Fruit fly (Drosophila melanogaster): ENCODE data around the gene Atf3.

- no peak for TF ChIP-seq usp (GFP tag; optimal IDR thresholded peaks at IDR 0.05)
- TF ChIP-seq N (GFP tag; optimal IDR thresholded peaks at IDR 0.05) = no peak
- TF ChIP-seq pan (optimal IDR thresholded peaks at IDR 0.05) = no peak
- TF ChIP-seq CG9705 (GFP tag; optimal IDR thresholded peaks at IDR 0.05) = no peak
- TF ChIP-seq Hr78 (GFP tag; optimal IDR thresholded peaks at IDR 0.05) = no peak
Measured at dm6 chrX:1303961-1304360, 28.9 kb upstream of the Atf3 start.
